Fruit fly (Drosophila melanogaster) whole organism, wandering third instar larva: Measurements from ENCODE around the gene brun.

Source experiments
- CG32264 ChIP-seq: fragments of 200-800 bp; sonication (Bioruptor generic); optimal IDR thresholded peaks from 2 replicates; lab custom pipeline; 2016; ENCODE audit warnings: missing biosample characterization, missing genetic modification characterization
- br ChIP-seq: fragments of 200-800 bp; sonication (Bioruptor generic); optimal IDR thresholded peaks from 2 replicates; lab custom pipeline; 2016; ENCODE audit warnings: missing biosample characterization, missing genetic modification characterization
- ey ChIP-seq: fragments of 200-800 bp; sonication (Bioruptor generic); optimal IDR thresholded peaks from 2 replicates; lab custom pipeline; 2016; ENCODE audit warnings: missing biosample characterization, missing genetic modification characterization
- h ChIP-seq: fragments of 200-800 bp; sonication (Bioruptor generic); optimal IDR thresholded peaks from 3 replicates; lab custom pipeline; 2016; ENCODE audit warnings: missing biosample characterization, mild to moderate bottlenecking, missing genetic modification characterization
- psq ChIP-seq: fragments of 200-800 bp; sonication (Bioruptor generic); optimal IDR thresholded peaks from 3 replicates; lab custom pipeline; 2017; ENCODE audit warnings: missing biosample characterization, mild to moderate bottlenecking, missing genetic modification characterization, moderate library complexity

dm6 chr2L:20647240-20647908 is 8.6 kb downstream of the brun start:
- TF ChIP-seq psq (no peak), br (GFP tag; lab: Kevin White, UChicago) (no peak), h (GFP tag; lab: Kevin White, UChicago) (peak; percentile 11), ey (GFP tag; lab: Kevin White, UChicago) (no peak), CG32264 (GFP tag; lab: Kevin White, UChicago) (peak; percentile 6)
